Worm (Caenorhabditis elegans): ENCODE results near the gene F09E5.14.
A peak's percentile ranks its signal among the peaks of the same experiment; 100 is the strongest.

Gene F09E5.14

DNA sequence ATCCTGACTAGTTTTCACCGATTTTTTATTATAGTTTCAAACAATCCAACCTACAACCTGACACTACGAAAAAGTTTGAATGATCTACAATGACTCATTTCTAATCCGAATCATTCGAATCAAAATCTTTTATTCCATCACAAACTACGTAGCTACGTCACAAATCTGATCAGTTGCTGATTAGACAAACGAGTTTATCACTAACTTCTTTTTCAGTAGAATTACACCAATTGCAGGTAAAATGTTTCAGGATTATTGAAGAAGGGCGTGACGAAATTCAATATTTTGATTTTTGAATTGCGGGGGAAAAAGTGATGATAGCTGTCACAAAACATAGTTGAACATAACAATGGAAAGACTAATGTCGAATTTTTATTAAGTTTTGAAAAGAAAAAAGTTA lies 3.1 kb downstream of the F09E5.14 start:
- TF ChIP-seq ceh-9 (tag; optimal IDR thresholded peaks at IDR 0.05): no peak
- no peak for TF ChIP-seq fkh-2 (tag; optimal IDR thresholded peaks at IDR 0.05)
- no peak for TF ChIP-seq unc-62 (GFP tag; optimal IDR thresholded peaks at IDR 0.05)
- TF ChIP-seq zag-1 (tag; optimal IDR thresholded peaks at IDR 0.05): no peak
- TF ChIP-seq daf-12 (tag; optimal IDR thresholded peaks at IDR 0.05): no peak
- TF ChIP-seq R02D3.7 (tag; optimal IDR thresholded peaks at IDR 0.05): no peak
- TF ChIP-seq ceh-16 (tag; optimal IDR thresholded peaks at IDR 0.05): no peak
- TF ChIP-seq nhr-25 (tag; optimal IDR thresholded peaks at IDR 0.05): no peak
- TF ChIP-seq elt-2 (tag; optimal IDR thresholded peaks at IDR 0.05): no peak
- no peak for TF ChIP-seq lsy-12 (tag; optimal IDR thresholded peaks at IDR 0.05)
- no peak for TF ChIP-seq ztf-4 (tag; optimal IDR thresholded peaks at IDR 0.05)
- no peak for TF ChIP-seq nhr-23 (tag; optimal IDR thresholded peaks at IDR 0.05)
- no peak for TF ChIP-seq aly-2 (tag; optimal IDR thresholded peaks at IDR 0.05)
- no peak for TF ChIP-seq ceh-82 (tag; optimal IDR thresholded peaks at IDR 0.05)
- TF ChIP-seq nhr-11 (tag; optimal IDR thresholded peaks at IDR 0.05): no peak
- TF ChIP-seq egl-27 (tag; optimal IDR thresholded peaks at IDR 0.05): no peak

DNA sequence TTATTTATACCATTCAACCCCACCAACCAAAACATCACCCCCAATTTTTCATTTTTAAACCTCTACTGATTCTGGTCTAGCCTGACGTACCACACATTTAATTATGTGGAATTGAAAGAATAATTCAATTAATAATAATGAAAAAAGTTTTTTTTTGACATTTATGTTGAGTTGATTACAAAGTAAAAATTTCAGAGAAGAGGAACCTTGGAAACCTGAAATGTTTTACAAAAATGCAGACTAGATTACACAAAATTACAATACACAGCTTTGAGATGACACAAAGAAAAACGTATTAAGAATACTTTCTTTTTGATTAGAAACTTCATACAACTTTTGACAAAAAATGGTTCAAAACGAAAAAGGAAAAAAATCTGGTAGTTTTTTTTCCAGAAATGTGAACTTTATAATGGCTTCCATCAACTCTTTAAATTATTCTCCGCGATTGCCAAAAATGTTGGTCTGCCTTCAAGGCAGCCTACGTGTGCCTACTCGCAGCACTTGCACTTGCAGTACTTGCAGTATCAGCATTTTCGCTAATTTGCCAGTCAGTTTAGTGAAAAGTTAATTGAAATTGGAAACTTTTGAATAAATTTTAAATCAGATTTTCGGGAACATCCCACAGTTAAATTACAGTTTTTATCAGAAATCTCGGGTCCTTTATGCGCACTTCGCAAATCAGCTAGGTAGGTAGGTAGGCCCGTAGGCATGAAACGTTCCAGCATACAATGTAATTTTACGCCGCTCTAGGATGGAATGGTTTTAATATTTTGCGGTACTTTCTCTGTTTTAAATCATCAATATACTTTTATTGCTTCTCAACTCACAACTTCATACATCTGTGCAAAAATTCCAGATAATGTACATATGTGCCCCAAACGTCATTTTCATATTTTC lies 3.8 kb downstream of the F09E5.14 start:
- TF ChIP-seq daf-12 (tag; optimal IDR thresholded peaks at IDR 0.05) (no peak), unc-39 (tag; optimal IDR thresholded peaks at IDR 0.05) (no peak), lsy-12 (tag; optimal IDR thresholded peaks at IDR 0.05) (peak; percentile 40), ceh-16 (tag; optimal IDR thresholded peaks at IDR 0.05) (no peak), lin-15B (tag; optimal IDR thresholded peaks at IDR 0.05) (no peak), pha-4 (tag; optimal IDR thresholded peaks at IDR 0.05) (peak; percentile 23), eor-1 (tag; optimal IDR thresholded peaks at IDR 0.05) (no peak), jun-1 (tag; optimal IDR thresholded peaks at IDR 0.05) (peak; percentile 27), egl-5 (tag; optimal IDR thresholded peaks at IDR 0.05) (no peak), nhr-77 (tag; optimal IDR thresholded peaks at IDR 0.05) (no peak), ceh-28 (tag; optimal IDR thresholded peaks at IDR 0.05) (peak; percentile 8), nhr-12 (tag; optimal IDR thresholded peaks at IDR 0.05) (no peak), lin-39 (tag; optimal IDR thresholded peaks at IDR 0.05) (no peak), elt-1 (tag; optimal IDR thresholded peaks at IDR 0.05) (no peak), egl-27 (tag; optimal IDR thresholded peaks at IDR 0.05) (no peak), snpc-4 (tag; optimal IDR thresholded peaks at IDR 0.05) (no peak), ceh-9 (tag; optimal IDR thresholded peaks at IDR 0.05) (no peak), fos-1 (tag; optimal IDR thresholded peaks at IDR 0.05) (peak; percentile 12), nfya-1 (tag; optimal IDR thresholded peaks at IDR 0.05; ENCODE audit: insufficient read depth) (no peak)

DNA sequence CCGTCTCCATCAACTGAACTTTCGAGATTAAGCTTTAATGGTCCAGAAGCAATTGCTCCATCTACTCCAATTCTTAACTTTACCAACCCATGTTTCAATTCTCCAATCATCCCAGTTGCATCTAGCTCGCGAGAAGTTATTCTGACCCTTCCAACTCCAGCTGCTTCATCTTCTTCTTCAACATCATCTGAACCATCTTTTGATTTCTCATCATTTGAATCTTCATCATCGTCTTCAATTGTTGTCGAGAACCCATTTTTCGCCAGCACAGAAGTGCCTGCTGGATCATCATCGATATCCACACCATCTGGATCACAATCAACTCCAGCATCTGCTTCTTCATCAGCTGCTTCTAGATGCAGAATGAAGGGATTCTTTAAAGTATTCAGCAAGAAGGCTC lies 5.1 kb downstream of the F09E5.14 start:
- TF ChIP-seq ZK546.5 (tag; optimal IDR thresholded peaks at IDR 0.05) (no peak), mml-1 (tag; optimal IDR thresholded peaks at IDR 0.05) (no peak), lsy-12 (tag; optimal IDR thresholded peaks at IDR 0.05) (no peak), nhr-237 (tag; optimal IDR thresholded peaks at IDR 0.05) (no peak), nhr-28 (tag; optimal IDR thresholded peaks at IDR 0.05) (no peak), lin-15B (tag; optimal IDR thresholded peaks at IDR 0.05) (no peak), elt-2 (tag; optimal IDR thresholded peaks at IDR 0.05) (peak; percentile 2)

DNA sequence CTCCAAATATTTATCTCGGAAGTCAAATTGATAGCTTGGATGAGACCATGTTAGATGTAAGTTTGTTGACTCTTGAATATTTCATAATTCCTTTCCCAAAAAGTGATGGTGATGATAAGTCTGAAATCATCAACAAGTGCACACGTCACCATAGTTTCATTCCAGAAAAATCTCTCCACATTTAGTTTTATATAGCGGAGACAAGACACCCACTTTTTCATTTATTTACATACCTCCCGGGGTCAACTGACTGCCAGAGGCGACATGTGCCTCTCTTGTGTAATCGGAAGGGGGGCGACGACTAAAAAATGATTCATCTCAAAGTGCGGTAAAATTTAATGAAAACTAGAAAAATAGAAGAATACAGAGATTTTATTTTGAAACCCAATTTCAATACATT lies 6.4 kb downstream of the F09E5.14 start:
- TF ChIP-seq daf-12 (tag; optimal IDR thresholded peaks at IDR 0.05): no peak
- no peak for TF ChIP-seq aly-2 (tag; optimal IDR thresholded peaks at IDR 0.05)
- TF ChIP-seq skn-1 (tag; optimal IDR thresholded peaks at IDR 0.05): peak; percentile 63
- peak; percentile 31 for TF ChIP-seq nfya-1 (tag; optimal IDR thresholded peaks at IDR 0.05; ENCODE audit: insufficient read depth)
- peak; percentile 98 for TF ChIP-seq pha-4 (tag; optimal IDR thresholded peaks at IDR 0.05)
- peak; percentile 1 for TF ChIP-seq snpc-4 (tag; optimal IDR thresholded peaks at IDR 0.05)
- peak; percentile 85 for TF ChIP-seq elt-2 (tag; optimal IDR thresholded peaks at IDR 0.05)
- TF ChIP-seq jun-1 (tag; optimal IDR thresholded peaks at IDR 0.05): peak; percentile 78
- peak; percentile 48 for TF ChIP-seq pqm-1 (tag; optimal IDR thresholded peaks at IDR 0.05)
